Worm (Caenorhabditis elegans): ENCODE data around the gene acdh-11.
A peak's percentile ranks its signal among the peaks of the same experiment; 100 is the strongest.

DNA sequence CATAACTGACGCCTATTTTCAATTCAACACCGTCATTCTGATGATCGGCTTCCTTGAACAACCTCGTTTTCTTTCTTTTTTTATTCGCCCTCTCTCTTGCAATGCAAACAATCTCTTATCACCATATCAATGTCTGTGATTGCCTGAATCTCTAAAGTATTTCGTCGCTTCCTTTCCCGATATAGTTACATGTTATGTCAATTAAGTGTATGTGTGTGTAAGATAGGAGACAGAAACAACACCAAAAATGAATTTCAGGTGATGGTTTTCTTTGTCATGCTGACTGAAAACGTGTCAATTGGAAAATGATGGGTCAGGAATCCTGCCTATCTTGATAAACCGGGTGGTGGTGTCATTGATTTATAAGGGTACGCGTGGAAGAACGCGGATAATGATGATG is 32.7 kb upstream of the acdh-11 start:
- no peak for TF ChIP-seq snpc-4 (tag; optimal IDR thresholded peaks at IDR 0.05)
- no peak for TF ChIP-seq ama-1 (optimal IDR thresholded peaks at IDR 0.05)
- no peak for TF ChIP-seq nhr-67 (tag; optimal IDR thresholded peaks at IDR 0.05)
- no peak for TF ChIP-seq lin-15B (tag; optimal IDR thresholded peaks at IDR 0.05)
- TF ChIP-seq nhr-11 (tag; optimal IDR thresholded peaks at IDR 0.05) = no peak
- no peak for TF ChIP-seq ceh-9 (tag; optimal IDR thresholded peaks at IDR 0.05)
- TF ChIP-seq elt-3 (tag; optimal IDR thresholded peaks at IDR 0.05) = peak in 2 of 3 experiments; percentile 32 to 77
- TF ChIP-seq pha-4 (tag; optimal IDR thresholded peaks at IDR 0.05) = no peak
- no peak for TF ChIP-seq nhr-237 (tag; optimal IDR thresholded peaks at IDR 0.05)
- TF ChIP-seq nhr-76 (tag; optimal IDR thresholded peaks at IDR 0.05) = no peak
- no peak for TF ChIP-seq fkh-10 (GFP tag; optimal IDR thresholded peaks at IDR 0.05)
- no peak for TF ChIP-seq unc-39 (tag; optimal IDR thresholded peaks at IDR 0.05)
